Worm (Caenorhabditis elegans): ENCODE results near the gene sgn-1.

- TF ChIP-seq nhr-90 (tag; optimal IDR thresholded peaks at IDR 0.05): no peak
- TF ChIP-seq lir-1 (GFP tag; conservative IDR thresholded peaks at IDR 0.05): no peak
- no peak for TF ChIP-seq egl-18 (GFP tag; IDR thresholded peaks at IDR 0.05)
- TF ChIP-seq lin-35 (GFP tag; optimal IDR thresholded peaks at IDR 0.05): no peak
Measured at ce11 chrII:8749084-8749483, 34.4 kb downstream of the sgn-1 start.
